Fruit fly (Drosophila melanogaster) whole organism, larva: ENCODE data around the gene sif.

Source experiments
- noc ChIP-seq: fragments of 200-800 bp; sonication (Bioruptor generic); optimal IDR thresholded peaks from 3 replicates; lab custom pipeline; 2019; ENCODE audit warnings: missing biosample characterization, mild to moderate bottlenecking, missing genetic modification characterization, moderate library complexity

sif gene

DNA sequence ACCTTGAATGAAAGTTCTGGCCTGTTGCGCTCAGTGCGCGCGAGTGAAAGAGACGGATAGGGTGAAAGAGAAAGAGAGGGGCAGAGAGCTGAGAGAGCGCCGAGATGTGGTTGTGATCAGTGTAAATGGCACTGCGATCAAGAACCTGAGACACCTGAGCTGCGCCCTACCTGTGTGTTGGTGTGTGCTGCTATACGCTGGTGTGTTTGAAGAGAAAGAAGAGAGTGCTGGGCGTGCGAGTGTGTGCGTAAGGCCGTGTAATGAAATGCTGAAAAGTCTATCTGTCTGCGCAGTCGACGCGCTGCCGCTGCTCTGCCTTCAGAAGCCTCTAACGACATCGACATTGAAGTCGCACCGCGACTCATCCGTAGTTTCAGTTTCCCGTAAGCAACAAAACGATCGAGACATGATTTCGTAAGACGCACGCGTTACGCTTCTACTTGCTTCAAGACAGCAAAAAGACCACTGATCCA is 27.1 kb upstream of the sif start, which contains the start of gene Blimp-1:
Gene Blimp-1 (plus strand): TSS at position 376 of the 473 bp plus-strand sequence.
- no peak for TF ChIP-seq noc

DNA sequence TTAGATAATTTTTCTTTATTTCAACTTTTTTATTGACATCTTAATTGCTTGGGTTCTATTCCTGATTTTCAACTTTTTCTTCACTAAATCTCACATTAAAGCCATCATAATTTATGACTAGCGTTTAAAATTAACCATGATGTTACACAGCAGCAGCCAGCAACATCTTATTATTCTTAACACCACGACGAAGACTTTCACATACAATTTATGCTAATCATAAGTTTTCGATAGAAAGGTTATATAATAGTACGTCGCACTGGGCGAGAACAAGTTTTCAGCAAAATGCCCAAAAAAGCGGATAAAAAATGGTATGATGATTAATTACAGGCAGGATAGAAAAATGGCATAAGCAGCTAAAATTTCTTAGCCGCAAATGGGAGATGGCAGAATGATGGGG is 25.8 kb upstream of the sif start:
- TF ChIP-seq noc: no peak

- no peak for TF ChIP-seq noc
Measured at dm6 chr3L:5633247-5634187, 24.2 kb upstream of the sif start.

- no peak for TF ChIP-seq noc
Measured at dm6 chr3L:5634188-5634894, 23.4 kb upstream of the sif start.

dm6 chr3L:5635237-5636025 is 22.3 kb upstream of the sif start:
- TF ChIP-seq noc: no peak

dm6 chr3L:5637477-5637876 is 20.2 kb upstream of the sif start:
- TF ChIP-seq noc: no peak

DNA sequence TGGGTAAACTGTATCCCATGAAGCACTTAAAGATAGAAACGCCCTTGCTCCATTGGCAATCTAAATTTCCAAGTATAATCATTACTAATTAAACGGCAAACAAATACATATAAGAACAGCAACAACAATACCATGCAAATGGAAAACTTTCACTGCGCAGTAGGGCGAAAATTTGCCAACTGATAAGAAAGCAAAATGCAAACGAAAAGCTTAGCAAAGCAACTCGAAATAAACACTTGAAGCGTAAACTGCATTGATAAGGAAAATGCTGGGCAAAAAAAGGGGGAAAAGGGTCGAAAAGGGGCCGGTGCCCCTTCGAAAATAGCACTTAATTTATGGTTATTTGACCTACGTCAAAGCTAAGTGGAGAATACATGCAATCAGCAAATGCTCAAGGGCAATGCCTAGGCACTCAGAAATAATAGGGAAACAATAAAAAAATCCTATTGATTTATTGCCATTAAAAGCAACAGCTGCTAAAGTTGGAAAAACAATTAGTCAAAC is 19.1 kb upstream of the sif start:
- TF ChIP-seq noc: no peak

DNA sequence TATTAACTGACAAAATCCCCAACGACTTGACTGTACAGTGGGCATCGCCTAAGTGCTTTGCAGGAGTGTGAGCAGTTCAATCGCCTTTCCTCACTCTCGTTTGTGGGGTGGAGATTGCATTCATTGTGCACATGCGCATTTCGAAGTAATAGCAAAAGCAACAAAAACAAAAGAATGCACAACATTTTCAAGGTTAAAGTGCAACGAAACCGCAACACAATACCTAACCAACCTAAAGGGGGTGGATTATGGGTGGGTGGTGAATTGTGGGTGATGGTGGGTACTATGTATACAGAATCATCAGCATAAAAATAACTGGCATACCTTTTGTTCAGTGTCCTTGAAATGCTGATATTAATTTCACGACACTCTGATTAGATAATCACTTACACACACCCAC is 18.2 kb upstream of the sif start:
- no peak for TF ChIP-seq noc

DNA sequence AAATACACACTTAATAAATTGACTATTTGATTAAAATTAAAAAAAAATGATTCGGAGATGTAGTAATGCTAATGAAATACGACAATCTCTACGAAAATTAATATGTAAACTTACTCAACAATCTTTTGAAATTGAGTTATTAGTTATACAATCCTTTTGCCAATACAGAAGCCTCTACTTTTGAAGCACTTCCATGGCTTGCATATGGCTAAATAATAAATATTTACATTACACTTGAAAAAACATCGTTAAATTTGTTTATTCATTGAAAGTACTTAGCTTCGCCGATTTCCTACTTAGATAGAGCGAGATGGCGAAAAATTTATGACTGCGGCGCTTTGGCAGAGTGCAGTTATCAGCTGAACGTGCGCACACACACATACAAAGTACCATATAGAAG is 17.0 kb upstream of the sif start:
- TF ChIP-seq noc: no peak

DNA sequence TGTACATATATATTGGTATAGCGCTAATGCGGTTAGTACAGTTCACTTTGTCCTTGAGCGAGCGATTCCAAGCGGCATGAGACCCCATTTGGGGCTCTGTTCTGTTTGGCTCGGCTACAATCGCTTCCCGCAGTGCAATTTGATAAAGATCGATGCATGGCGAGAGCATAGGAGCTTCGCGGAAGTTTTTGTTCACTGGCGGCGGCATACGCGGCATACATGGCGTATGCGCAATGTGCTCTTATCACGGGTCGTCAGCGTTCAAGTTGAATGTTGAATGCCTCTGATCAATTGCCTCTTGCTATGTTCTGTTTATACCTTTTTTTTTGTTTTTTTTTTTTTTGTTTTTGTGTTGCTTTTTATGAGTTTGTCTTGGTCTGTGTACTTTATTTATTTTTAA is 16.6 kb upstream of the sif start:
- TF ChIP-seq noc: no peak

dm6 chr3L:5641547-5641946 is 16.2 kb upstream of the sif start:
- TF ChIP-seq noc: no peak

DNA sequence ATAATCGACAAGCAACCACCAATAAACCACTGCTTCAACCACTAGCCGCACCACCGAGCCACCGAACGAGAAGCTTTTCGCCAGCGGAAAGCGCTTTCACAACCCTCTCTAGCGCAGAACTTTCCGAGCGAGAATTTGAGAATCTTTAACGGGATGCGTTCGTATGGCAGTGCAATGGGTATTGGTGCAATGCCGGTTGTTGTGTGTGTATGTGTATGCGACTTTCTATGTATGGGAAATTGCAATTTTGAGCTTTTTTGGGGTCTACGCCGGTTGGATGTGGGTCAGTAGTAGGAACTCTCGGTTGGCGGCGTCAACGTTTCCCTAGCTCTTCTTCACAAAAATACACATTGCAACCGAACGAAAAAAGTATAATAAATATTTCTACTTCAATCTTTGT is 14.9 kb upstream of the sif start:
- no peak for TF ChIP-seq noc

DNA sequence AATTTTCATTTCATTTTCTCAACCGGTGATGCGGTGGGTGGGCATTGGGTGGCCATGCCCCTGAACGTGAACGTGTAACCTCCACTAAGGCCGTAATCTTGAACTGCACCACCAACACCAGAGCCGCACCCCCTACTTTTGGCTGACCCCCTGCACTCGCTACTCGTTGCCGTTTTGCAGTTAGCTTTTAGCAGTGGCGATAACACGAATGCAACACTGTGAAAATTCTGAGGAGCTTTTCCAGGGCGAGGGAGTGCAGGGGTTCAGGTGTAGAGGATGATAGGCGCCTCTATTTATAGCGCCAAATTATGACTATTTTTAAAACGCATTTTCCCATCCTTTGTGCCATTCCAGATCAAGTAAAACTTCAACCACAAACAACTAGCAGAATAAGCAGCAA is 14.0 kb upstream of the sif start:
- no peak for TF ChIP-seq noc

- no peak for TF ChIP-seq noc
Measured at dm6 chr3L:5654403-5654883, 3.3 kb upstream of the sif start, which contains the start of gene lin-28. Gene lin-28 (plus strand): TSS chr3L:5654681.

DNA sequence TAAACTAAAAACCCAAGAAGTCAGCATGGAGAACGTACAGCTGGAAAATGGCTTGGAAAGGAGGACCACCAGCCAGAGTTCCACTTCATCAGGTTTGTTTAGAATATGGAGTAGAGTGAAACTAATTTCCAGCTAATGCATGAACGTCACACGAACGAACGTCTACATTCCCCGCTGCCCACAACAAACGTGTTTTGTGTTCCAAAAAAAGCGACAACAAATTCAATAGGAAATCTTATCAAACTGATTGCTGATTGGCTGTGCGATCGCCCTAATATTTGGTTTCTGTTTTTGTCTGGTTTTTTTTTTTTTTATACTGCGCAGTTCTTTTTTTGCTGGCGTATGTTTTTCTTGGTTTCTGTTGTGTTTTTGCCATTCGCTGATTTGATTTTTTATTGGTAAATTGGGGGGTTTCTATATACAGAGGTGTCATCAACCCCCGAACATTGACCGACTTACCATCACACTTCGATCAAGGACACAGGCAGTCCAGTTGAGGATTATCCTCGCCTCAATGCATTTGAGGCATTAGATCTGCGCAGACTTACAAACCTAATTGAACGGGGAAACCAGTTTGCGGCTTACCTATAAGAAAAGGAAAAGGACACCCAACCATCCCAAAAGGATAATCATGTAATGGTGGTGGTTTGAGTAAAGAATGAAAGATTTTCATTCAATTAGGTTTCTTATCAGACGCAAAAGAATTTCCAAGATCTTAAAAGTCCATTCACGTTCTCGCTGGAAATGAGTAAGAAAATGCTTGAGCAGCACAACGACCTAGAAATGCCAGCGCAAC is 2.6 kb upstream of the sif start:
- TF ChIP-seq noc: no peak
